Worm (Caenorhabditis elegans) whole organism, late embryonic: ENCODE data around the gene cft-1.

ENCODE experiments used
- C08G9.2 ChIP-seq: sonication (generic microtip); optimal IDR thresholded peaks from 2 replicates; lab custom pipeline; 2016; ENCODE audit warnings: mild to moderate bottlenecking, missing genetic modification characterization, moderate library complexity, missing compliant biosample characterization
- K02D7.2 ChIP-seq: sonication (generic microtip); optimal IDR thresholded peaks from 2 replicates; lab custom pipeline; 2017; ENCODE audit warnings: mild to moderate bottlenecking, missing genetic modification characterization, missing compliant biosample characterization
- K09A11.1 ChIP-seq: sonication (generic microtip); optimal IDR thresholded peaks from 2 replicates; lab custom pipeline; 2017; ENCODE audit warnings: antibody characterized with exemption, mild to moderate bottlenecking, missing genetic modification characterization, missing compliant biosample characterization; ENCODE audit not compliant: insufficient read depth
- T23F11.4 ChIP-seq: fragments of 200-800 bp; sonication (Bioruptor generic); optimal IDR thresholded peaks from 2 replicates; lab custom pipeline; 2018; ENCODE audit warnings: mild to moderate bottlenecking, missing genetic modification characterization, missing compliant biosample characterization
- ahr-1 ChIP-seq: sonication (generic microtip); optimal IDR thresholded peaks from 2 replicates; lab custom pipeline; 2016; ENCODE audit warnings: missing genetic modification characterization, missing compliant biosample characterization
- ama-1 ChIP-seq: fragments of 150-350 bp; optimal IDR thresholded peaks from 2 replicates; lab custom pipeline; 2014
- ceh-19 ChIP-seq: fragments of 200-800 bp; sonication (Bioruptor generic); optimal IDR thresholded peaks from 2 replicates; lab custom pipeline; 2018; ENCODE audit warnings: mild to moderate bottlenecking, missing genetic modification characterization, missing compliant biosample characterization
- ceh-22 ChIP-seq: sonication (generic microtip); optimal IDR thresholded peaks from 2 replicates; lab custom pipeline; 2017; ENCODE audit warnings: missing biosample characterization, missing genetic modification characterization
- ceh-24 ChIP-seq: sonication (generic microtip); optimal IDR thresholded peaks from 2 replicates; lab custom pipeline; 2016; ENCODE audit warnings: mild to moderate bottlenecking, missing genetic modification characterization, missing compliant biosample characterization
- ceh-30 ChIP-seq: fragments of 150-350 bp; optimal IDR thresholded peaks from 2 replicates; lab custom pipeline; 2014; ENCODE audit warnings: missing biosample characterization, missing genetic modification characterization
- ceh-31 ChIP-seq: sonication (generic microtip); optimal IDR thresholded peaks from 2 replicates; lab custom pipeline; 2016; ENCODE audit warnings: missing genetic modification characterization, missing compliant biosample characterization
- ceh-48 ChIP-seq: sonication (generic microtip); optimal IDR thresholded peaks from 2 replicates; lab custom pipeline; 2016; ENCODE audit warnings: missing genetic modification characterization, inconsistent platforms, missing compliant biosample characterization
- dmd-4 ChIP-seq: sonication (generic microtip); optimal IDR thresholded peaks from 2 replicates; lab custom pipeline; 2016; ENCODE audit warnings: borderline replicate concordance, missing genetic modification characterization, missing compliant biosample characterization
- elt-2 ChIP-seq: sonication (generic microtip); optimal IDR thresholded peaks from 2 replicates; lab custom pipeline; 2016; ENCODE audit warnings: missing genetic modification reagents, missing genetic modification characterization, missing compliant biosample characterization
- eyg-1 ChIP-seq: sonication (generic microtip); optimal IDR thresholded peaks from 2 replicates; lab custom pipeline; 2016; ENCODE audit warnings: missing genotype, missing genetic modification characterization, missing compliant biosample characterization
- fkh-10 ChIP-seq: fragments of 150-350 bp; optimal IDR thresholded peaks from 2 replicates; lab custom pipeline; 2014; ENCODE audit warnings: missing biosample characterization, missing genetic modification reagents, missing genetic modification characterization
- fkh-6 ChIP-seq: sonication (generic microtip); optimal IDR thresholded peaks from 2 replicates; lab custom pipeline; 2016; ENCODE audit warnings: missing genetic modification characterization, missing compliant biosample characterization
- gmeb-2 ChIP-seq: sonication (generic microtip); optimal IDR thresholded peaks from 2 replicates; lab custom pipeline; 2016; ENCODE audit warnings: missing genetic modification characterization, inconsistent platforms, missing compliant biosample characterization
- hlh-13 ChIP-seq: fragments of 200-800 bp; sonication (Bioruptor generic); optimal IDR thresholded peaks from 2 replicates; lab custom pipeline; 2018; ENCODE audit warnings: mild to moderate bottlenecking, missing genetic modification characterization, missing compliant biosample characterization
- hlh-6 ChIP-seq: sonication (generic microtip); optimal IDR thresholded peaks from 2 replicates; lab custom pipeline; 2016; ENCODE audit warnings: missing genotype, missing genetic modification characterization, missing compliant biosample characterization
- hlh-8 ChIP-seq: sonication (generic microtip); optimal IDR thresholded peaks from 2 replicates; lab custom pipeline; 2016; ENCODE audit warnings: missing genotype, missing genetic modification characterization, missing compliant biosample characterization
- nfya-1 ChIP-seq: sonication (generic microtip); optimal IDR thresholded peaks from 2 replicates; lab custom pipeline; 2017; ENCODE audit warnings: missing genetic modification characterization, mild to moderate bottlenecking, missing compliant biosample characterization, antibody characterized with exemption, moderate library complexity
- nhr-11 ChIP-seq: fragments of 150-350 bp; optimal IDR thresholded peaks from 2 replicates; lab custom pipeline; 2014; ENCODE audit warnings: missing biosample characterization, missing genetic modification characterization
- nhr-232 ChIP-seq: sonication (generic microtip); optimal IDR thresholded peaks from 2 replicates; lab custom pipeline; 2016; ENCODE audit warnings: missing genetic modification characterization, missing compliant biosample characterization
- npax-4 ChIP-seq: sonication (generic microtip); optimal IDR thresholded peaks from 2 replicates; lab custom pipeline; 2016; ENCODE audit warnings: missing genetic modification characterization, missing compliant biosample characterization
- pax-1 ChIP-seq: fragments of 150-350 bp; optimal IDR thresholded peaks from 2 replicates; lab custom pipeline; 2014; ENCODE audit warnings: missing biosample characterization, missing genetic modification characterization
- pha-2 ChIP-seq: sonication (generic microtip); optimal IDR thresholded peaks from 2 replicates; lab custom pipeline; 2017; ENCODE audit warnings: mild to moderate bottlenecking, missing genetic modification characterization, missing compliant biosample characterization
- pros-1 ChIP-seq: fragments of 150-350 bp; optimal IDR thresholded peaks from 2 replicates; lab custom pipeline; 2014; ENCODE audit warnings: missing biosample characterization, missing genetic modification reagents, missing genetic modification characterization
- sdc-2 ChIP-seq: sonication (generic microtip); optimal IDR thresholded peaks from 2 replicates; lab custom pipeline; 2016; ENCODE audit warnings: missing genotype, missing genetic modification characterization, missing compliant biosample characterization
- sox-2 ChIP-seq: fragments of 200-800 bp; sonication (Bioruptor generic); IDR thresholded peaks from 2 replicates; pipeline ENCODE4 v1.3.6; 2022; ENCODE audit warnings: missing genetic modification reagents, missing genetic modification characterization, missing compliant biosample characterization
- syd-9 ChIP-seq: sonication (generic microtip); optimal IDR thresholded peaks from 2 replicates; lab custom pipeline; 2016; ENCODE audit warnings: mild to moderate bottlenecking, missing genetic modification characterization, moderate library complexity, missing compliant biosample characterization
- tbx-2 ChIP-seq: sonication (generic microtip); optimal IDR thresholded peaks from 2 replicates; lab custom pipeline; 2016; ENCODE audit warnings: missing genetic modification characterization, missing compliant biosample characterization
- tbx-7 ChIP-seq: sonication (generic microtip); optimal IDR thresholded peaks from 2 replicates; lab custom pipeline; 2016; ENCODE audit warnings: missing genotype, missing genetic modification characterization, missing compliant biosample characterization
- unc-42 ChIP-seq: sonication (generic microtip); optimal IDR thresholded peaks from 2 replicates; lab custom pipeline; 2016; ENCODE audit warnings: missing genotype, missing genetic modification characterization, missing compliant biosample characterization
- unc-55 ChIP-seq: sonication (generic microtip); optimal IDR thresholded peaks from 2 replicates; lab custom pipeline; 2017; ENCODE audit warnings: missing biosample characterization, missing genetic modification reagents, missing genetic modification characterization
- unc-86 ChIP-seq: sonication (generic microtip); optimal IDR thresholded peaks from 2 replicates; lab custom pipeline; 2016; ENCODE audit warnings: missing genetic modification characterization, missing compliant biosample characterization
- zip-5 ChIP-seq: sonication (generic microtip); optimal IDR thresholded peaks from 2 replicates; lab custom pipeline; 2016; ENCODE audit warnings: missing genetic modification characterization, missing compliant biosample characterization

Gene cft-1

ce11 chrV:5581312-5581711 is 42.7 kb downstream of the cft-1 start, which contains the start of gene klc-2:
Gene klc-2 (minus strand): TSS chrV:5581412.
- TF ChIP-seq hlh-8 (tag; lab: Kevin White, UChicago) (no peak), tbx-7 (tag; lab: Kevin White, UChicago) (no peak), zip-5 (tag; lab: Kevin White, UChicago) (no peak), ama-1 (no peak), elt-2 (tag; lab: Kevin White, UChicago) (no peak), hlh-13 (GFP tag; lab: Kevin White, UChicago) (no peak), pros-1 (tag; lab: Kevin White, UChicago) (no peak), hlh-6 (no peak), ceh-30 (tag; lab: Kevin White, UChicago) (no peak), tbx-2 (tag; lab: Kevin White, UChicago) (no peak), unc-42 (tag; lab: Kevin White, UChicago) (no peak), npax-4 (no peak), ceh-24 (tag; lab: Kevin White, UChicago) (no peak), gmeb-2 (tag; lab: Kevin White, UChicago) (no peak), fkh-10 (no peak)

ce11 chrV:5582308-5582707 is 43.7 kb downstream of the cft-1 start:
- no peak for TF ChIP-seq ceh-48 (tag; lab: Kevin White, UChicago)
- TF ChIP-seq syd-9 (tag; lab: Kevin White, UChicago), result no peak
- TF ChIP-seq ceh-19, result no peak
- no peak for TF ChIP-seq ama-1
- no peak for TF ChIP-seq pha-2
- no peak for TF ChIP-seq fkh-6
- TF ChIP-seq nfya-1 (tag; lab: Kevin White, UChicago), result peak; percentile 35
- TF ChIP-seq pax-1 (tag; lab: Kevin White, UChicago), result no peak
- TF ChIP-seq ahr-1, result no peak
- TF ChIP-seq unc-42 (tag; lab: Kevin White, UChicago), result peak; percentile 82
- TF ChIP-seq, all 69 proteins: peak for 2

- no peak for TF ChIP-seq pax-1 (tag; lab: Kevin White, UChicago)
- no peak for TF ChIP-seq eyg-1 (tag; lab: Kevin White, UChicago)
- TF ChIP-seq unc-55, result peak; percentile 46
- TF ChIP-seq, all 69 proteins: peak for 1
These were observed 44.3 kb downstream of the cft-1 start for ce11 chrV:5582860-5583259.

ce11 chrV:5584293-5584776 is 45.7 kb downstream of the cft-1 start, which contains the start of gene pas-6:
Gene pas-6 (minus strand): TSS chrV:5584343.
- TF ChIP-seq sox-2 (GFP tag; lab: Robert Waterston, UW), result no peak
- peak; percentile 13 for TF ChIP-seq nfya-1 (tag; lab: Kevin White, UChicago)

ce11 chrV:5584833-5585232 is 46.2 kb downstream of the cft-1 start, which contains the start of gene CD4.11:
Gene CD4.11 (plus strand): TSS chrV:5585133.
- TF ChIP-seq fkh-6 (no peak), dmd-4 (no peak), K09A11.1 (tag; lab: Kevin White, UChicago) (no peak), ceh-22 (tag; lab: Kevin White, UChicago) (no peak), hlh-13 (GFP tag; lab: Kevin White, UChicago) (no peak), ceh-24 (tag; lab: Kevin White, UChicago) (no peak), unc-86 (no peak), npax-4 (no peak), ceh-48 (tag; lab: Kevin White, UChicago) (no peak), nhr-11 (tag; lab: Kevin White, UChicago) (no peak)

ce11 chrV:5587042-5587441 is 48.4 kb downstream of the cft-1 start:
- TF ChIP-seq T23F11.4 (GFP tag; lab: Kevin White, UChicago), result no peak
- TF ChIP-seq nhr-232 (tag; lab: Kevin White, UChicago), result no peak
- no peak for TF ChIP-seq hlh-13 (GFP tag; lab: Kevin White, UChicago)
- no peak for TF ChIP-seq ceh-24 (tag; lab: Kevin White, UChicago)
- no peak for TF ChIP-seq eyg-1 (tag; lab: Kevin White, UChicago)
- no peak for TF ChIP-seq syd-9 (tag; lab: Kevin White, UChicago)
- no peak for TF ChIP-seq K02D7.2 (tag; lab: Kevin White, UChicago)
- TF ChIP-seq sox-2 (GFP tag; lab: Robert Waterston, UW), result no peak
- TF ChIP-seq ceh-48 (tag; lab: Kevin White, UChicago), result no peak
- TF ChIP-seq pha-2, result no peak
- TF ChIP-seq ceh-31 (tag; lab: Kevin White, UChicago), result no peak
- TF ChIP-seq hlh-6, result no peak
- TF ChIP-seq fkh-6, result no peak
- TF ChIP-seq ahr-1, result no peak
- TF ChIP-seq fkh-10, result no peak
- no peak for TF ChIP-seq sdc-2 (tag; lab: Kevin White, UChicago)
- TF ChIP-seq unc-86, result no peak
- no peak for TF ChIP-seq C08G9.2
